Worm (Caenorhabditis elegans): ENCODE data around the gene fbxa-22.

The fbxa-22 gene

ce11 chrIII:966259-966658, 27.6 kb downstream of the fbxa-22 start:
- TF ChIP-seq dao-5 (tag; optimal IDR thresholded peaks at IDR 0.05): no peak
- no peak for TF ChIP-seq W03F9.2 (tag; optimal IDR thresholded peaks at IDR 0.05)
- TF ChIP-seq him-1 (tag; optimal IDR thresholded peaks at IDR 0.05): no peak

ce11 chrIII:970928-971327, 32.3 kb downstream of the fbxa-22 start:
- TF ChIP-seq W03F9.2 (tag; optimal IDR thresholded peaks at IDR 0.05) (no peak), him-1 (tag; optimal IDR thresholded peaks at IDR 0.05) (no peak), dao-5 (tag; optimal IDR thresholded peaks at IDR 0.05) (no peak)

- TF ChIP-seq him-1 (tag; optimal IDR thresholded peaks at IDR 0.05): no peak
- TF ChIP-seq W03F9.2 (tag; optimal IDR thresholded peaks at IDR 0.05): no peak
- TF ChIP-seq dao-5 (tag; optimal IDR thresholded peaks at IDR 0.05): no peak
Measured at ce11 chrIII:978889-979288, 40.2 kb downstream of the fbxa-22 start.

- TF ChIP-seq him-1 (tag; optimal IDR thresholded peaks at IDR 0.05) (no peak), dao-5 (tag; optimal IDR thresholded peaks at IDR 0.05) (no peak), W03F9.2 (tag; optimal IDR thresholded peaks at IDR 0.05) (no peak)
Measured at ce11 chrIII:981960-982359, 43.3 kb downstream of the fbxa-22 start.

- TF ChIP-seq dao-5 (tag; optimal IDR thresholded peaks at IDR 0.05) (no peak), him-1 (tag; optimal IDR thresholded peaks at IDR 0.05) (no peak), W03F9.2 (tag; optimal IDR thresholded peaks at IDR 0.05) (no peak)
Measured at ce11 chrIII:982961-983360, 44.3 kb downstream of the fbxa-22 start, which contains the start of gene tbc-10. Gene tbc-10 (plus strand): TSS chrIII:983261.
